Worm (Caenorhabditis elegans): Measurements from ENCODE around the gene R09E10.5.

DNA sequence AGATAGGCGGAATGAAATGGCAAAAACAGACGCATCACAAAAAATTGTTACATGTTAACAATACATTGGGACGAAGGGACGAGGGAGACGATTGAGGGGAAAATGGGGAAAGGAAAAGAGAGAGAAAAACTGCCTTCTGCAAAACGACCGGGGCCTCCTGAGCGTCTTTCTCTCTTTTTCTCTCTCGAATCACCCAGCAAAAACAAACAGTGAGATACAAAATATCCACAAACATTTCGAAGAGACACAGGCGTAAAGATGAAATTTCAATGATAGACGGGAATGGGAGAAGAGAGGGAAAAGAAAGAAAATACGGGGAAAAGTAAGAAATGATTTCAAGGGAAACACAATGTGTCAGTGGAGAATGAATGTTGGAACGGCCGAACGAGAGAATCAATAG lies 43.9 kb upstream of the R09E10.5 start:
- TF ChIP-seq dpl-1 (GFP tag; optimal IDR thresholded peaks at IDR 0.05), result no peak
- TF ChIP-seq T26A8.4 (GFP tag; IDR thresholded peaks at IDR 0.05), result no peak
- TF ChIP-seq fkh-10 (GFP tag; optimal IDR thresholded peaks at IDR 0.05), result no peak
- no peak for TF ChIP-seq T20F7.1 (GFP tag; optimal IDR thresholded peaks at IDR 0.05)
- TF ChIP-seq egl-43 (GFP tag; IDR thresholded peaks at IDR 0.05), result no peak
- peak; percentile 34 for TF ChIP-seq ama-1 (optimal IDR thresholded peaks at IDR 0.05)
- no peak for TF ChIP-seq F44E2.7 (GFP tag; IDR thresholded peaks at IDR 0.05)
- TF ChIP-seq aly-2 (tag; optimal IDR thresholded peaks at IDR 0.05), result no peak
- no peak for TF ChIP-seq unc-39 (tag; optimal IDR thresholded peaks at IDR 0.05)
- 0 out of 2 replicates have a peak, but pooled peaks have one; percentile 14 for TF ChIP-seq ctbp-1 (GFP tag; IDR thresholded peaks at IDR 0.05)
- TF ChIP-seq nhr-41 (GFP tag; IDR thresholded peaks at IDR 0.05), result no peak
